Worm (Caenorhabditis elegans) whole organism, young adult: Measurements from ENCODE around the gene Y46G5A.28.
A peak's percentile ranks its signal among the peaks of the same experiment; 100 is the strongest.

Experiments
- B0019.2 ChIP-seq: fragments of 200-800 bp; sonication (Bioruptor generic); conservative IDR thresholded peaks from 2 replicates; pipeline ENCODE4 v1.3.6; 2022; ENCODE audit warnings: missing genetic modification reagents, missing genetic modification characterization, missing compliant biosample characterization
- C06A6.2 ChIP-seq: fragments of 200-800 bp; sonication (Bioruptor generic); conservative IDR thresholded peaks from 2 replicates; pipeline ENCODE4 v1.3.6; 2022; ENCODE audit warnings: missing genetic modification characterization, missing compliant biosample characterization
- F22D6.2 ChIP-seq: sonication (generic microtip); optimal IDR thresholded peaks from 2 replicates; lab custom pipeline; 2016; ENCODE audit warnings: mild to moderate bottlenecking, missing genetic modification characterization, missing compliant biosample characterization
- F39B2.1 ChIP-seq: fragments of 200-800 bp; sonication (Bioruptor generic); IDR thresholded peaks from 2 replicates; pipeline ENCODE4 v1.3.6; 2022; ENCODE audit warnings: missing genetic modification reagents, missing genetic modification characterization, missing compliant biosample characterization
- F49E8.2 ChIP-seq: sonication (generic microtip); optimal IDR thresholded peaks from 3 replicates; lab custom pipeline; 2017; ENCODE audit warnings: missing genetic modification characterization, mild to moderate bottlenecking, missing compliant biosample characterization, antibody characterized with exemption, moderate library complexity; ENCODE audit not compliant: insufficient read depth
- F52B5.7 ChIP-seq: sonication (generic microtip); optimal IDR thresholded peaks from 2 replicates; lab custom pipeline; 2016; ENCODE audit warnings: mild to moderate bottlenecking, missing genetic modification characterization, missing compliant biosample characterization
- F55B11.4 ChIP-seq: sonication (generic microtip); optimal IDR thresholded peaks from 2 replicates; lab custom pipeline; 2016; ENCODE audit warnings: missing compliant biosample characterization, missing genetic modification characterization, borderline replicate concordance; ENCODE audit not compliant: insufficient read depth
- Y56A3A.18 ChIP-seq: fragments of 200-800 bp; sonication (Bioruptor generic); IDR thresholded peaks from 2 replicates; pipeline ENCODE4 v1.3.6; 2022; ENCODE audit warnings: missing genetic modification reagents, missing genetic modification characterization, missing compliant biosample characterization
- atf-7 ChIP-seq: sonication (generic microtip); optimal IDR thresholded peaks from 2 replicates; lab custom pipeline; 2017; ENCODE audit warnings: mild to moderate bottlenecking, missing genetic modification characterization, missing compliant biosample characterization
- attf-3 ChIP-seq: fragments of 200-800 bp; sonication (Bioruptor generic); conservative IDR thresholded peaks from 2 replicates; pipeline ENCODE4 v1.3.6; 2022; ENCODE audit warnings: missing genetic modification reagents, missing genetic modification characterization, missing compliant biosample characterization
- bed-1 ChIP-seq: fragments of 200-800 bp; sonication (Bioruptor generic); IDR thresholded peaks from 2 replicates; pipeline ENCODE4 v1.3.6; 2022; ENCODE audit warnings: missing genetic modification reagents, missing genetic modification characterization, missing compliant biosample characterization
- bed-2 ChIP-seq: fragments of 200-800 bp; sonication (Bioruptor generic); IDR thresholded peaks from 2 replicates; pipeline ENCODE4 v1.3.6; 2022; ENCODE audit warnings: missing genetic modification reagents, missing genetic modification characterization, missing compliant biosample characterization
- ceh-27 ChIP-seq: fragments of 200-800 bp; sonication (Bioruptor generic); optimal IDR thresholded peaks from 2 replicates; lab custom pipeline; 2018; ENCODE audit warnings: mild to moderate bottlenecking, missing genetic modification characterization, moderate library complexity, missing compliant biosample characterization
- ceh-91 ChIP-seq: fragments of 200-800 bp; sonication (Bioruptor generic); IDR thresholded peaks from 2 replicates; pipeline ENCODE4 v1.3.6; 2022; ENCODE audit warnings: missing genetic modification reagents, missing genetic modification characterization, missing compliant biosample characterization
- dpl-1 ChIP-seq: fragments of 150-350 bp; optimal IDR thresholded peaks from 2 replicates; lab custom pipeline; 2014; ENCODE audit warnings: missing biosample characterization, missing genetic modification reagents, missing genetic modification characterization
- egl-18 ChIP-seq: fragments of 200-800 bp; sonication (Bioruptor generic); IDR thresholded peaks from 2 replicates; pipeline ENCODE4 v1.3.6; 2022; ENCODE audit warnings: missing genetic modification reagents, missing genetic modification characterization, missing compliant biosample characterization
- egl-44 ChIP-seq: fragments of 200-800 bp; sonication (Bioruptor generic); IDR thresholded peaks from 2 replicates; pipeline ENCODE4 v1.3.6; 2022; ENCODE audit warnings: missing genetic modification reagents, missing genetic modification characterization, missing compliant biosample characterization
- egrh-3 ChIP-seq: fragments of 200-800 bp; sonication (Bioruptor generic); IDR thresholded peaks from 2 replicates; pipeline ENCODE4 v1.3.6; 2022; ENCODE audit warnings: missing genetic modification reagents, missing genetic modification characterization, missing compliant biosample characterization
- hmg-20 ChIP-seq: fragments of 200-800 bp; sonication (Bioruptor generic); IDR thresholded peaks from 2 replicates; pipeline ENCODE4 v1.3.6; 2022; ENCODE audit warnings: missing genetic modification reagents, missing genetic modification characterization, missing compliant biosample characterization
- hrde-1 ChIP-seq: sonication (generic microtip); optimal IDR thresholded peaks from 2 replicates; lab custom pipeline; 2016; ENCODE audit warnings: missing genetic modification characterization, mild to moderate bottlenecking, missing compliant biosample characterization, moderate library complexity, missing genotype, missing genetic modification reagents, borderline replicate concordance
- lag-1 ChIP-seq: fragments of 200-800 bp; sonication (Bioruptor generic); IDR thresholded peaks from 2 replicates; pipeline ENCODE4 v1.3.6; 2022; ENCODE audit warnings: missing genetic modification reagents, missing genetic modification characterization, missing compliant biosample characterization
- madf-6 ChIP-seq: fragments of 200-800 bp; sonication (Bioruptor generic); IDR thresholded peaks from 2 replicates; pipeline ENCODE4 v1.3.6; 2022; ENCODE audit warnings: missing genetic modification reagents, missing genetic modification characterization, missing compliant biosample characterization
- mcd-1 ChIP-seq: fragments of 200-800 bp; sonication (Bioruptor generic); IDR thresholded peaks from 2 replicates; pipeline ENCODE4 v1.3.6; 2022; ENCODE audit warnings: missing genetic modification reagents, missing genetic modification characterization, missing compliant biosample characterization
- mes-4 ChIP-seq: sonication (generic microtip); optimal IDR thresholded peaks from 2 replicates; lab custom pipeline; 2016; ENCODE audit warnings: missing genotype, missing genetic modification characterization, missing compliant biosample characterization
- nfya-1 ChIP-seq: sonication (generic microtip); optimal IDR thresholded peaks from 2 replicates; lab custom pipeline; 2017; ENCODE audit warnings: antibody characterized with exemption, missing compliant biosample characterization, missing genetic modification characterization, borderline replicate concordance; ENCODE audit not compliant: insufficient read depth
- nhr-120 ChIP-seq: fragments of 200-800 bp; sonication (Bioruptor generic); IDR thresholded peaks from 2 replicates; pipeline ENCODE4 v1.3.6; 2022; ENCODE audit warnings: missing genetic modification characterization, missing compliant biosample characterization
- nhr-27 ChIP-seq: fragments of 200-800 bp; sonication (Bioruptor generic); optimal IDR thresholded peaks from 2 replicates; lab custom pipeline; 2018; ENCODE audit warnings: mild to moderate bottlenecking, missing genetic modification characterization, moderate library complexity, missing compliant biosample characterization
- nhr-80 ChIP-seq: sonication (generic microtip); optimal IDR thresholded peaks from 2 replicates; lab custom pipeline; 2016; ENCODE audit warnings: missing genetic modification characterization, missing compliant biosample characterization
- pha-4 ChIP-seq: fragments of 150-350 bp; sonication (generic microtip); optimal IDR thresholded peaks from 2 replicates; lab custom pipeline; 2014; ENCODE audit warnings: missing biosample characterization, missing genetic modification reagents, missing genetic modification characterization
- rpc-1 ChIP-seq, 2 experiments: fragments of 150-350 bp in 1 of 2; sonication (generic microtip) in 1 of 2; optimal IDR thresholded peaks; 2 replicates each; lab custom pipeline; 2014 to 2018; ENCODE audit warnings: missing biosample characterization in 1 of 2, missing genetic modification characterization in 1 of 2, missing genetic modification reagents in 1 of 2, missing genotype in 1 of 2
- sdz-38 ChIP-seq: sonication (generic microtip); optimal IDR thresholded peaks from 2 replicates; lab custom pipeline; 2016; ENCODE audit warnings: missing genotype, missing genetic modification characterization, missing compliant biosample characterization
- sea-2 ChIP-seq: fragments of 200-800 bp; sonication (Bioruptor generic); IDR thresholded peaks from 2 replicates; pipeline ENCODE4 v1.3.6; 2022; ENCODE audit warnings: missing genetic modification characterization, missing compliant biosample characterization
- snpc-3.4 ChIP-seq: sonication (generic microtip); optimal IDR thresholded peaks from 2 replicates; lab custom pipeline; 2017; ENCODE audit warnings: missing genetic modification characterization, mild to moderate bottlenecking, missing compliant biosample characterization, antibody characterized with exemption, moderate library complexity, missing genotype, missing genetic modification reagents
- snpc-4 ChIP-seq, 5 experiments: fragments of 150-350 bp in 1 of 5; sonication (generic microtip) in 4 of 5; optimal IDR thresholded peaks; 2 replicates each; lab custom pipeline; 2014 to 2018; ENCODE audit warnings: missing genetic modification characterization in 5 of 5, missing biosample characterization in 3 of 5, antibody characterized with exemption in 2 of 5, mild to moderate bottlenecking in 2 of 5, missing compliant biosample characterization in 2 of 5, missing genotype in 2 of 5, moderate library complexity in 2 of 5, missing genetic modification reagents in 1 of 5
- zim-3 ChIP-seq: sonication (generic microtip); optimal IDR thresholded peaks from 2 replicates; lab custom pipeline; 2017; ENCODE audit warnings: mild to moderate bottlenecking, missing genetic modification characterization, moderate library complexity, missing compliant biosample characterization
- ztf-18 ChIP-seq: sonication (generic microtip); optimal IDR thresholded peaks from 2 replicates; lab custom pipeline; 2016; ENCODE audit warnings: missing genotype, mild to moderate bottlenecking, missing genetic modification characterization, missing compliant biosample characterization
- ztf-28 ChIP-seq: fragments of 200-800 bp; sonication (Bioruptor generic); IDR thresholded peaks from 2 replicates; pipeline ENCODE4 v1.3.6; 2022; ENCODE audit warnings: missing genetic modification reagents, missing genetic modification characterization, missing compliant biosample characterization
- ztf-6 ChIP-seq: fragments of 200-800 bp; sonication (Bioruptor generic); IDR thresholded peaks from 2 replicates; pipeline ENCODE4 v1.3.6; 2022; ENCODE audit warnings: missing genetic modification reagents, missing genetic modification characterization, missing compliant biosample characterization

Y46G5A.28 gene

DNA sequence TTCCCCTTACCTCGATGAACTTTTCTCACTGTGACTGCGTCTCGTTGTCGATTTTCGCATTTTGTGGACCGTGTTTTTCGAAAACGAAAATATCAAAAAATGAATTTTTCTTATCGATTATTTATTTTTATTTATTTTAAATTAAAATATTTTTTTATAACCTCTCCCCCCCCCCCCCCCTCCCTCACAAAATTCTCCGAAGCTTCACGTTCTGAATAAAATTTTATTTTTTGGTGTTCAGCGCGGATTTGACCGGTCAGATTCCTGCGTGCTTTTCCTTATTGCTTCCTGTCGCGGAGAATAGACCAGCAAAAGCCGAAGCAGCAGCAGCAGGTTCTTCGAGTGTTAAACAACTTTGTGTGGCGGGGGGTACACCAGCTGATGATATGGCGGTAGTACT is 31.7 kb upstream of the Y46G5A.28 start, which contains the start of gene Y46G5A.22:
Gene Y46G5A.22, minus strand, starts transcription at position 101 of the 400 bp plus-strand sequence.
- TF ChIP-seq zim-3 (tag; lab: Kevin White, UChicago), result no peak
- TF ChIP-seq B0019.2 (GFP tag; lab: Robert Waterston, UW), result no peak
- no peak for TF ChIP-seq hmg-20 (GFP tag; lab: Robert Waterston, UW)
- no peak for TF ChIP-seq mcd-1 (GFP tag; lab: Robert Waterston, UW)
- TF ChIP-seq egl-44 (GFP tag; lab: Robert Waterston, UW), result no peak
- no peak for TF ChIP-seq F55B11.4 (tag; lab: Kevin White, UChicago)
- TF ChIP-seq ceh-91 (GFP tag; lab: Robert Waterston, UW), result no peak
- no peak for TF ChIP-seq ceh-27 (GFP tag; lab: Kevin White, UChicago)
- no peak for TF ChIP-seq ztf-18 (tag; lab: Kevin White, UChicago)
- no peak for TF ChIP-seq bed-2 (GFP tag; lab: Robert Waterston, UW)
- TF ChIP-seq bed-1 (GFP tag; lab: Robert Waterston, UW), result no peak
- TF ChIP-seq nhr-120, result no peak

ce11 chrII:12819979-12820378 is 30.2 kb upstream of the Y46G5A.28 start:
- no peak for TF ChIP-seq hrde-1 (tag; lab: Kevin White, UChicago)
- no peak for TF ChIP-seq Y56A3A.18 (GFP tag; lab: Robert Waterston, UW)
- no peak for TF ChIP-seq dpl-1 (GFP tag; lab: Kevin White, UChicago)
- no peak for TF ChIP-seq ztf-28

- TF ChIP-seq ztf-6 (GFP tag; lab: Robert Waterston, UW) (no peak), nhr-80 (tag; lab: Kevin White, UChicago) (peak; percentile 41)
Observed at ce11 chrII:12823437-12823836, 26.8 kb upstream of the Y46G5A.28 start, which contains the start of gene Y46G5A.36. TSS of gene Y46G5A.36 (plus strand) at chrII:12823679.

- no peak for TF ChIP-seq attf-3 (GFP tag; lab: Robert Waterston, UW)
- no peak for TF ChIP-seq F52B5.7 (tag; lab: Kevin White, UChicago)
- 0 out of 2 replicates have a peak, but pooled peaks have one; percentile 6 for TF ChIP-seq egrh-3 (GFP tag; lab: Robert Waterston, UW)
- no peak for TF ChIP-seq C06A6.2 (GFP tag; lab: Robert Waterston, UW)
Observed at ce11 chrII:12824463-12824862, 25.8 kb upstream of the Y46G5A.28 start.

DNA sequence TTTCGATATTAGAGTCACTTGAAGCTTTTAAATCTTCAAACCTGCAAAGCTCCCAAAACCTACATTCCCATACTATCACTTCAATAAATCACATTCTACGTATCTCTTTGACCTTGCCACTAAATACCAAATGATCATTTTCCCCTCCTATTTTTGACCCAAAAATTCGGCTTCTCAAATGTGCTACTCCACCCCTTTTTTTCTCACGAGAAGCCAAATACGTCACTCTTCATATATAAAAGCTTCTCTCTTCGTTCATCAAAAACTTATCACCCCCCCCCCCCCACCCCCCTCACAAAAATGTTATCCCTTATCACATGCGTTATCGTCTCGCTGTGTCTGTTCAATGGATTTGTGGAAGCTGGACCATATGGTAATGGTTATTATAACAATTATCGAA is 23.5 kb upstream of the Y46G5A.28 start, which contains the start of gene Y46G5A.38:
Gene Y46G5A.38, plus strand, starts transcription at position 301 of the 400 bp plus-strand sequence.
- no peak for TF ChIP-seq Y56A3A.18 (GFP tag; lab: Robert Waterston, UW)
- no peak for TF ChIP-seq lag-1 (GFP tag; lab: Robert Waterston, UW)
- no peak for TF ChIP-seq F52B5.7 (tag; lab: Kevin White, UChicago)
- TF ChIP-seq sea-2 (GFP tag; lab: Robert Waterston, UW), result no peak
- no peak for TF ChIP-seq snpc-4 (GFP tag; optimal IDR thresholded peaks at IDR 0.05; lab: Kevin White, UChicago)
- TF ChIP-seq snpc-4 (tag; optimal IDR thresholded peaks at IDR 0.05; lab: Kevin White, UChicago), result no peak
- no peak for TF ChIP-seq nfya-1 (tag; lab: Kevin White, UChicago)
- TF ChIP-seq attf-3 (GFP tag; lab: Robert Waterston, UW), result no peak
- TF ChIP-seq F22D6.2 (tag; lab: Kevin White, UChicago), result no peak

ce11 chrII:12828863-12829262 is 21.4 kb upstream of the Y46G5A.28 start, which contains the start of gene Y46G5A.23:
TSS of gene Y46G5A.23 (minus strand) at chrII:12828963.
- TF ChIP-seq atf-7 (tag; lab: Kevin White, UChicago) (no peak), nfya-1 (tag; lab: Kevin White, UChicago) (no peak), madf-6 (GFP tag; lab: Robert Waterston, UW) (no peak), F39B2.1 (GFP tag; lab: Robert Waterston, UW) (no peak), egl-18 (GFP tag; lab: Robert Waterston, UW) (no peak), rpc-1 (optimal IDR thresholded peaks at IDR 0.05; lab: Kevin White, UChicago) (no peak), rpc-1 (tag; optimal IDR thresholded peaks at IDR 0.05; lab: Kevin White, UChicago) (no peak), ztf-28 (no peak), mes-4 (tag; lab: Kevin White, UChicago) (no peak), sdz-38 (no peak), pha-4 (tag; lab: Kevin White, UChicago) (no peak), F49E8.2 (no peak), snpc-3.4 (no peak), nhr-27 (tag; lab: Kevin White, UChicago) (no peak)
